Worm (Caenorhabditis elegans) whole organism, young adult: Measurements from ENCODE around the gene F45E10.2.

ENCODE experiments used
- F37B4.10 ChIP-seq: fragments of 200-800 bp; sonication (Bioruptor generic); IDR thresholded peaks from 2 replicates; pipeline ENCODE4 v1.3.6; 2022; ENCODE audit warnings: missing genetic modification characterization, missing compliant biosample characterization
- F55B11.4 ChIP-seq: sonication (generic microtip); optimal IDR thresholded peaks from 2 replicates; lab custom pipeline; 2016; ENCODE audit warnings: missing compliant biosample characterization, missing genetic modification characterization, borderline replicate concordance; ENCODE audit not compliant: insufficient read depth
- T26A5.8 ChIP-seq: sonication (generic microtip); optimal IDR thresholded peaks from 2 replicates; lab custom pipeline; 2016; ENCODE audit warnings: missing genetic modification characterization, missing compliant biosample characterization
- ceh-27 ChIP-seq: fragments of 200-800 bp; sonication (Bioruptor generic); optimal IDR thresholded peaks from 2 replicates; lab custom pipeline; 2018; ENCODE audit warnings: mild to moderate bottlenecking, missing genetic modification characterization, moderate library complexity, missing compliant biosample characterization
- egl-44 ChIP-seq: fragments of 200-800 bp; sonication (Bioruptor generic); IDR thresholded peaks from 2 replicates; pipeline ENCODE4 v1.3.6; 2022; ENCODE audit warnings: missing genetic modification reagents, missing genetic modification characterization, missing compliant biosample characterization
- nfya-1 ChIP-seq: sonication (generic microtip); optimal IDR thresholded peaks from 2 replicates; lab custom pipeline; 2017; ENCODE audit warnings: antibody characterized with exemption, missing compliant biosample characterization, missing genetic modification characterization, borderline replicate concordance; ENCODE audit not compliant: insufficient read depth
- unc-130 ChIP-seq: sonication (generic microtip); optimal IDR thresholded peaks from 2 replicates; lab custom pipeline; 2016; ENCODE audit warnings: missing genetic modification reagents, missing genetic modification characterization, missing compliant biosample characterization
- unc-62 ChIP-seq: fragments of 150-350 bp; optimal IDR thresholded peaks from 2 replicates; lab custom pipeline; 2014; ENCODE audit warnings: missing biosample characterization, missing genetic modification reagents, missing genetic modification characterization

ce11 chrII:11016884-11017283, 38.2 kb downstream of the F45E10.2 start:
- TF ChIP-seq F37B4.10 (GFP tag; lab: Robert Waterston, UW) (no peak), unc-62 (GFP tag; lab: Kevin White, UChicago) (no peak), unc-130 (no peak), F55B11.4 (no peak), nfya-1 (no peak), ceh-27 (no peak), T26A5.8 (tag; lab: Kevin White, UChicago) (no peak), egl-44 (GFP tag; lab: Robert Waterston, UW) (no peak)
